Worm (Caenorhabditis elegans): ENCODE results near the gene srd-31.

DNA sequence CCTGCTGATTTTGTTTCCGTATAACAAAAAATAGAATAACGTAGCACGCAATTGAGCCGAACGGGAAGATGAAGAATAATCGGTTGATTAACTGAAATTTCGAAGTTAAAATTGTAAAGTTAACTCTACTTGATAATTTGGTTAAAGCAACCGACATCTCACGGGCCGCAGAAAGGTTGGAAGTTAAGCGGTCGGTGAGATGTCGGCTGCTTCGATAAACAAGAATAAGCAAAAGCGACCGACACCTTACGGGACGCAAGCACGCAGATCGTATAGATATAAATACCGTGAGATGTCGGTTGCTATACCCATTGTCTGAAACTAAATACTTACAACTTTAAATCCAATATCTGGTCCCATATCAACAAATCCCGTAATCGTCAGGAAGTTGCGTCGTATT lies 39.4 kb downstream of the srd-31 start:
- TF ChIP-seq nhr-2 (tag; optimal IDR thresholded peaks at IDR 0.05) (no peak), mab-5 (tag; optimal IDR thresholded peaks at IDR 0.05) (no peak), lin-13 (tag; optimal IDR thresholded peaks at IDR 0.05) (no peak), pha-4 (tag; optimal IDR thresholded peaks at IDR 0.05) (no peak), nhr-237 (tag; optimal IDR thresholded peaks at IDR 0.05) (no peak), unc-39 (tag; optimal IDR thresholded peaks at IDR 0.05) (no peak), mep-1 (tag; optimal IDR thresholded peaks at IDR 0.05) (no peak), unc-62 (GFP tag; optimal IDR thresholded peaks at IDR 0.05) (no peak), snpc-4 (tag; optimal IDR thresholded peaks at IDR 0.05) (no peak), lsy-2 (tag; optimal IDR thresholded peaks at IDR 0.05) (no peak), nhr-76 (tag; optimal IDR thresholded peaks at IDR 0.05) (no peak), zip-8 (tag; optimal IDR thresholded peaks at IDR 0.05) (no peak), ceh-43 (GFP tag; optimal IDR thresholded peaks at IDR 0.05) (no peak), elt-3 (tag; optimal IDR thresholded peaks at IDR 0.05) (no peak)

All from whole organism, mixed stage, embryonic.